Fruit fly (Drosophila melanogaster) Kc167 (cell line): ENCODE results near the gene CG7579.

ENCODE experiments used
- Myc ChIP-seq: fragments of >200 bp; optimal IDR thresholded peaks from 2 replicates; lab custom pipeline; 2017; ENCODE audit warnings: missing external identifiers
- Sin3A ChIP-seq: fragments of >200 bp; optimal IDR thresholded peaks from 2 replicates; lab custom pipeline; 2018; ENCODE audit warnings: missing external identifiers
- h ChIP-seq: fragments of >200 bp; optimal IDR thresholded peaks from 3 replicates; lab custom pipeline; 2018; ENCODE audit warnings: missing external identifiers
- insv ChIP-seq: fragments of >200 bp; optimal IDR thresholded peaks from 3 replicates; lab custom pipeline; 2018; ENCODE audit warnings: missing external identifiers
- psq ChIP-seq: fragments of >200 bp; optimal IDR thresholded peaks from 2 replicates; lab custom pipeline; 2017; ENCODE audit warnings: missing external identifiers
- ttk ChIP-seq: sonication (Bioruptor generic); optimal IDR thresholded peaks from 2 replicates; lab custom pipeline; 2017; ENCODE audit warnings: missing external identifiers

DNA sequence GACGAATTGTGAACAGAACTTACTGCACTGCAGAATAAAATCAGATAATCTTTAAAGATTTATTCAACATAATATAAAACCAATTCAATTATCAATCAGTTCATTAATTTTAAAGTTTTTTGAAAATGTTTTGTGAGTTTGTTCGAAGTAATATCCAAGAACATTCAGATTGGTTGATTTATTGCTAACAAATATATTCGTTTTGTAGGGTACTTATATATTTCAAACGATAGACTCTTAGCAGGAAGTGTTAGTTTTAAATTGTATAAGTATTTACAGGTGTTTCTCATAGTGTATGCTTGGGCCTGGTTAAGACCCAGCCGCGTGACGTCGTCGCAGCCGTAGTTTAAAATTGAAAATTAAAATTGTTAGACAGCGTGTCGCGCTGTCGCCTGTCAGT is 25.3 kb upstream of the CG7579 start:
- TF ChIP-seq Myc (lab: Kevin White, UChicago) (no peak), psq (lab: Kevin White, UChicago) (no peak), ttk (lab: Kevin White, UChicago) (no peak), h (no peak), Sin3A (no peak), insv (no peak)
